Fruit fly (Drosophila melanogaster) whole organism, embryonic: ENCODE data around the gene CG2931.

ENCODE experiments used
- Abd-B ChIP-seq: fragments of 200-800 bp; sonication (Bioruptor generic); optimal IDR thresholded peaks from 2 replicates; lab custom pipeline; 2018; ENCODE audit warnings: missing biosample characterization, mild to moderate bottlenecking, missing genetic modification characterization, moderate library complexity
- C15 ChIP-seq: fragments of 200-800 bp; sonication (Bioruptor generic); IDR thresholded peaks from 3 replicates; pipeline ENCODE4 v1.3.6; 2022; ENCODE audit warnings: missing biosample characterization, missing genetic modification characterization
- CG14710 ChIP-seq: fragments of 200-800 bp; sonication (Bioruptor generic); optimal IDR thresholded peaks from 3 replicates; lab custom pipeline; 2019; ENCODE audit warnings: missing biosample characterization, mild to moderate bottlenecking, missing genetic modification characterization, moderate library complexity
- CG1529 ChIP-seq: fragments of 200-800 bp; sonication (Bioruptor generic); optimal IDR thresholded peaks from 3 replicates; lab custom pipeline; 2018; ENCODE audit warnings: missing biosample characterization, missing genetic modification characterization
- CG17802 ChIP-seq: fragments of 200-800 bp; sonication (Bioruptor generic); optimal IDR thresholded peaks from 2 replicates; lab custom pipeline; 2018; ENCODE audit warnings: missing biosample characterization, mild to moderate bottlenecking, missing genetic modification characterization, moderate library complexity
- CG30020 ChIP-seq: fragments of 200-800 bp; optimal IDR thresholded peaks from 2 replicates; lab custom pipeline; 2019; ENCODE audit warnings: missing biosample characterization, mild to moderate bottlenecking, missing genetic modification characterization, moderate library complexity
- CG31388 ChIP-seq: fragments of 200-800 bp; sonication (Bioruptor generic); optimal IDR thresholded peaks from 2 replicates; lab custom pipeline; 2016; ENCODE audit warnings: missing biosample characterization, missing genetic modification characterization
- CG3163 ChIP-seq: fragments of 200-800 bp; sonication (Bioruptor generic); optimal IDR thresholded peaks from 3 replicates; lab custom pipeline; 2016; ENCODE audit warnings: missing biosample characterization, missing genetic modification characterization
- CG32767 ChIP-seq: fragments of 200-800 bp; sonication (Bioruptor generic); IDR thresholded peaks from 2 replicates; pipeline ENCODE4 v1.3.6; 2022; ENCODE audit warnings: missing biosample characterization, missing genetic modification characterization
- CG4424 ChIP-seq: fragments of 200-800 bp; sonication (Bioruptor generic); optimal IDR thresholded peaks from 3 replicates; lab custom pipeline; 2016; ENCODE audit warnings: missing biosample characterization, missing genetic modification characterization
- CG6175 ChIP-seq: fragments of 200-800 bp; sonication (Bioruptor generic); IDR thresholded peaks from 3 replicates; pipeline ENCODE4 v1.3.6; 2022; ENCODE audit warnings: missing biosample characterization, missing genetic modification characterization
- CG7745 ChIP-seq: fragments of 200-800 bp; sonication (Bioruptor generic); optimal IDR thresholded peaks from 2 replicates; lab custom pipeline; 2018; ENCODE audit warnings: missing biosample characterization, mild to moderate bottlenecking, missing genetic modification characterization, moderate library complexity
- CG7786 ChIP-seq: fragments of 200-800 bp; sonication (Bioruptor generic); optimal IDR thresholded peaks from 2 replicates; lab custom pipeline; 2016; ENCODE audit warnings: missing biosample characterization, missing genetic modification characterization
- CTCF ChIP-seq: fragments of 200-800 bp; sonication (Bioruptor generic); optimal IDR thresholded peaks from 2 replicates; lab custom pipeline; 2017; ENCODE audit warnings: missing biosample characterization, mild to moderate bottlenecking, missing genetic modification characterization, moderate library complexity
- Dp ChIP-seq: fragments of 200-800 bp; sonication (Bioruptor generic); optimal IDR thresholded peaks from 2 replicates; lab custom pipeline; 2018; ENCODE audit warnings: missing biosample characterization, mild to moderate bottlenecking, missing genetic modification characterization, moderate library complexity
- Hand ChIP-seq: fragments of 200-800 bp; sonication (Bioruptor generic); optimal IDR thresholded peaks from 2 replicates; lab custom pipeline; 2017; ENCODE audit warnings: mild to moderate bottlenecking, missing biosample characterization, missing genetic modification reagents, missing genetic modification characterization
- Lim3 ChIP-seq: fragments of 200-800 bp; sonication (Bioruptor generic); IDR thresholded peaks from 2 replicates; pipeline ENCODE4 v1.3.6; 2022; ENCODE audit warnings: missing biosample characterization, missing genetic modification characterization
- Med ChIP-seq: fragments of 200-800 bp; sonication (Bioruptor generic); peaks from one replicate; lab custom pipeline; 2016; ENCODE audit warnings: missing biosample characterization, missing genetic modification characterization, mild to moderate bottlenecking, inconsistent platforms, moderate library complexity
- Scr ChIP-seq: fragments of 200-800 bp; sonication (Bioruptor generic); IDR thresholded peaks from 2 replicates; pipeline ENCODE4 v1.3.6; 2022; ENCODE audit warnings: missing biosample characterization, missing genetic modification characterization; ENCODE audit not compliant: partially characterized antibody
- Sox100B ChIP-seq: fragments of 200-800 bp; sonication (Bioruptor generic); optimal IDR thresholded peaks from 3 replicates; lab custom pipeline; 2018; ENCODE audit warnings: missing biosample characterization, mild to moderate bottlenecking, missing genetic modification characterization
- Stat92E ChIP-seq, 3 experiments: fragments of >200 bp in 2 of 3; fragments of 200-800 bp in 1 of 3; sonication (Bioruptor generic) in 1 of 3; optimal IDR thresholded peaks; 2 replicates each; lab custom pipeline; 2017 to 2019; ENCODE audit warnings: missing biosample characterization in 3 of 3, missing genetic modification characterization in 3 of 3, mild to moderate bottlenecking in 1 of 3, moderate library complexity in 1 of 3
- aop ChIP-seq: fragments of 200-800 bp; sonication (Bioruptor generic); IDR thresholded peaks from 2 replicates; pipeline ENCODE4 v1.3.6; 2022; ENCODE audit warnings: missing biosample characterization, missing genetic modification characterization
- chm ChIP-seq: fragments of 200-800 bp; sonication (Bioruptor generic); IDR thresholded peaks from 2 replicates; pipeline ENCODE4 v1.3.6; 2022; ENCODE audit warnings: missing biosample characterization, missing genetic modification characterization
- gem ChIP-seq: fragments of 200-800 bp; sonication (Bioruptor generic); optimal IDR thresholded peaks from 2 replicates; lab custom pipeline; 2019; ENCODE audit warnings: missing biosample characterization, mild to moderate bottlenecking, missing genetic modification characterization, moderate library complexity
- grau ChIP-seq: fragments of 200-800 bp; optimal IDR thresholded peaks from 3 replicates; lab custom pipeline; 2019; ENCODE audit warnings: missing biosample characterization, mild to moderate bottlenecking, missing genetic modification characterization, moderate library complexity
- jing ChIP-seq: fragments of 200-800 bp; sonication (Bioruptor generic); optimal IDR thresholded peaks from 2 replicates; lab custom pipeline; 2018; ENCODE audit warnings: missing biosample characterization, mild to moderate bottlenecking, missing genetic modification characterization
- kay ChIP-seq: fragments of 200-800 bp; sonication (Bioruptor generic); optimal IDR thresholded peaks from 2 replicates; lab custom pipeline; 2016; ENCODE audit warnings: missing biosample characterization, missing genetic modification characterization
- lab ChIP-seq: fragments of 200-800 bp; sonication (Bioruptor generic); optimal IDR thresholded peaks from 3 replicates; lab custom pipeline; 2017; ENCODE audit warnings: missing biosample characterization, missing genetic modification characterization, mild to moderate bottlenecking, moderate library complexity, missing genetic modification reagents
- mld ChIP-seq: fragments of 200-800 bp; sonication (Bioruptor generic); IDR thresholded peaks from 3 replicates; pipeline ENCODE4 v1.3.6; 2022; ENCODE audit warnings: missing biosample characterization, missing genetic modification characterization; ENCODE audit not compliant: partially characterized antibody
- pan ChIP-seq, 4 experiments: fragments of >200 bp in 3 of 4; fragments of 200-800 bp in 1 of 4; sonication (Bioruptor generic) in 1 of 4; optimal IDR thresholded peaks in 3 of 4; IDR thresholded peaks in 1 of 4; 2 replicates each; pipeline versions ENCODE4 v1.3.6 to Lab custom; 2017 to 2022; ENCODE audit warnings: missing biosample characterization in 2 of 4, missing genetic modification characterization in 2 of 4, mixed read lengths in 1 of 4
- prd ChIP-seq, 3 experiments: fragments of >200 bp in 2 of 3; fragments of 200-800 bp in 1 of 3; sonication (Bioruptor generic) in 1 of 3; optimal IDR thresholded peaks in 2 of 3; IDR thresholded peaks in 1 of 3; 2 replicates in 2 of 3; 3 replicates in 1 of 3; pipeline versions ENCODE4 v1.3.6 to Lab custom; 2017 to 2022; ENCODE audit warnings: missing biosample characterization in 1 of 3, missing genetic modification characterization in 1 of 3
- pros ChIP-seq: fragments of 200-800 bp; sonication (Bioruptor generic); optimal IDR thresholded peaks from 3 replicates; lab custom pipeline; 2019; ENCODE audit warnings: missing biosample characterization, mild to moderate bottlenecking, missing genetic modification characterization, moderate library complexity
- sd ChIP-seq: fragments of 200-800 bp; sonication (Bioruptor generic); optimal IDR thresholded peaks from 3 replicates; lab custom pipeline; 2018; ENCODE audit warnings: missing biosample characterization, mild to moderate bottlenecking, missing genetic modification characterization, moderate library complexity
- tap ChIP-seq: fragments of 200-800 bp; optimal IDR thresholded peaks from 3 replicates; lab custom pipeline; 2019; ENCODE audit warnings: missing biosample characterization, mild to moderate bottlenecking, missing genetic modification characterization, moderate library complexity
- ttk ChIP-seq: fragments of 200-800 bp; sonication (Bioruptor generic); IDR thresholded peaks from 2 replicates; pipeline ENCODE4 v2.1.2; 2022; ENCODE audit warnings: missing biosample characterization, missing genetic modification characterization
- wek ChIP-seq: fragments of 200-800 bp; sonication (Bioruptor generic); optimal IDR thresholded peaks from 3 replicates; lab custom pipeline; 2018; ENCODE audit warnings: missing biosample characterization, mild to moderate bottlenecking, missing genetic modification characterization, moderate library complexity

The CG2931 gene

dm6 chr3R:5591398-5591853, 23.0 kb upstream of the CG2931 start, which contains the start of the genes noi and Vha26 (continued):
- no peak for TF ChIP-seq lab (GFP tag; lab: Kevin White, UChicago)
- no peak for TF ChIP-seq aop
- TF ChIP-seq Med (GFP tag; lab: Kevin White, UChicago), result peak; percentile 91
- peak; percentile 7 for TF ChIP-seq CTCF (GFP tag; lab: Kevin White, UChicago)
- peak; percentile 72 for TF ChIP-seq grau (tag; lab: Kevin White, UChicago)
- no peak for TF ChIP-seq Lim3
- TF ChIP-seq CG7786 (GFP tag; lab: Kevin White, UChicago), result no peak
- no peak for TF ChIP-seq Sox100B
- TF ChIP-seq gem (tag; lab: Kevin White, UChicago), result no peak
- no peak for TF ChIP-seq Abd-B (GFP tag; lab: Kevin White, UChicago)
- no peak for TF ChIP-seq sd
- TF ChIP-seq ttk (GFP tag; lab: Robert Waterston, UW), result no peak
- no peak for TF ChIP-seq tap (tag; lab: Kevin White, UChicago)
- peak; percentile 3 for TF ChIP-seq CG4424 (GFP tag; lab: Kevin White, UChicago)
- TF ChIP-seq mld (GFP tag; lab: Robert Waterston, UW), result no peak
- TF ChIP-seq CG3163 (GFP tag; lab: Kevin White, UChicago), result no peak
- TF ChIP-seq CG7745 (tag; lab: Kevin White, UChicago), result no peak
- no peak for TF ChIP-seq CG1529 (GFP tag; lab: Kevin White, UChicago)
- no peak for TF ChIP-seq kay (GFP tag; lab: Kevin White, UChicago)
- TF ChIP-seq C15, result no peak
- TF ChIP-seq Hand (GFP tag; lab: Kevin White, UChicago), result no peak
- peak in 1 of 3 experiments; percentile 50 for TF ChIP-seq Stat92E (GFP tag; optimal IDR thresholded peaks at IDR 0.05; lab: Kevin White, UChicago)
- TF ChIP-seq pan (optimal IDR thresholded peaks at IDR 0.05; lab: Kevin White, UChicago), result no peak
- TF ChIP-seq pan (GFP tag; optimal IDR thresholded peaks at IDR 0.05 in 1 of 2, IDR thresholded peaks at IDR 0.05 in 1 of 2), result no peak
- TF ChIP-seq chm (GFP tag; lab: Robert Waterston, UW), result no peak
- TF ChIP-seq CG32767 (GFP tag; lab: Robert Waterston, UW), result peak; percentile 40; the same call in 1 of the 2 replicates

dm6 chr3R:5588573-5588972, 20.2 kb upstream of the CG2931 start, which contains the start of gene PolZ2:
Gene PolZ2 (plus strand): TSS chr3R:5588873.
- TF ChIP-seq CG17802 (tag; lab: Kevin White, UChicago) (peak; percentile 40), Dp (GFP tag; lab: Kevin White, UChicago) (peak; percentile 10), Scr (peak; percentile 36; the same call in 1 of the 2 replicates), wek (GFP tag; lab: Kevin White, UChicago) (peak; percentile 28), CG6175 (GFP tag; lab: Robert Waterston, UW) (no peak), pros (GFP tag; lab: Kevin White, UChicago) (no peak), CG30020 (peak; percentile 25), prd (optimal IDR thresholded peaks at IDR 0.05; lab: Kevin White, UChicago) (no peak), prd (GFP tag; IDR thresholded peaks at IDR 0.05; lab: Robert Waterston, UW) (no peak), CG31388 (GFP tag; lab: Kevin White, UChicago) (no peak), jing (no peak), CG14710 (tag; lab: Kevin White, UChicago) (peak; percentile 24)
